Fruit fly (Drosophila melanogaster): ENCODE measurements around the gene ND-ASHI.

dm6 chrX:6724904-6725505, 46.1 kb upstream of the ND-ASHI start:
- no peak for TF ChIP-seq CG12768 (GFP tag; optimal IDR thresholded peaks at IDR 0.05)
- TF ChIP-seq kay (GFP tag; ENCODE audit: borderline replicate concordance): no peak

All from whole organism, adult.